Worm (Caenorhabditis elegans): ENCODE data around the gene acl-3.

Gene acl-3

ce11 chrIV:11656144-11656780, 4.4 kb upstream of the acl-3 start, which contains the start of gene ZK809.5:
TSS of gene ZK809.5 (plus strand) at chrIV:11656730.
- TF ChIP-seq unc-62 (GFP tag; optimal IDR thresholded peaks at IDR 0.05) = no peak

DNA sequence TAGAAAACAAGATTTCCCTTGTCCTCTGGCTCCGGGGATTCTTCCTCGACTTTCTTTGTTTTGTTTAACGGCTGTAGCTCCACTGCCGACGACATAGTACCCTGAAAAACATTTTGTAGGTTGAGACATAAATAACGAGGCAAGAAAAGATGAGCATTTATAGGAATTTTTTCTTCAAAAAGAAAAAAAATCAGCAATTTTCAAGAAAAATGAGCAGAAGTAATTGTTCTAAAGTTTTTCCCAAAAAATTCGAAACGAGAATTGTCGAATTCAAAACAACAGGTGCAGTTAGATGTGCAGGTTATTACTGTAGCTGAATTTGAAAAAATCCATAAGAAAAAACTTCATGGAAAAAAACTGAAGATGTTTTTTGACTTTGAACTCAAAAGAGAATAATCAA, 3.5 kb upstream of the acl-3 start, which contains the start of gene ent-1:
ent-1 (minus strand) TSS at position 101 of the 400 bp plus-strand sequence.
- no peak for TF ChIP-seq unc-62 (GFP tag; optimal IDR thresholded peaks at IDR 0.05)

ce11 chrIV:11650344-11650743, 1.5 kb downstream of the acl-3 start:
- no peak for TF ChIP-seq unc-62 (GFP tag; optimal IDR thresholded peaks at IDR 0.05)

DNA sequence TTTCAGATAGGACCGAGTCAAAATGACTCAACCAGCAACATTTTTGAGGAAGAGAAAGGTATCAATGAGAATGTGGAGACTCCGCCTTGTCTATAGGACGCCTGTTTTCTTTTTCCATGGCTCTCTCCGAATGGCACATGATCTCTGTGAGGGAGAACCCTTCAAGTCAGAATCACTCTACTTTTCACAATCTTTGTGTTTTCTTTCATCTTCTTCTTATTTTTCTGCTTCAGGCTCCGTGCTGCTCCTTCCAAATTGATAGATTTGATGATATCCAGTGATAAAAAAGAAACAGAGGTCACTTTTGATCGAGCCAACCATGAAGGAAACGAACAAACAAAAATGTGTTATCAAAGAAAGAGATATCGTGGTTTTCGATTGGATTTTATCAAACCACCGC, 2.8 kb downstream of the acl-3 start, which contains the start of gene ZK809.8:
ZK809.8 (minus strand) TSS at position 34 of the 400 bp plus-strand sequence.
- TF ChIP-seq unc-62 (GFP tag; optimal IDR thresholded peaks at IDR 0.05) = no peak

ce11 chrIV:11646908-11647307, 4.9 kb downstream of the acl-3 start:
- TF ChIP-seq unc-62 (GFP tag; optimal IDR thresholded peaks at IDR 0.05) = no peak

ce11 chrIV:11645354-11645753, 6.5 kb downstream of the acl-3 start:
- TF ChIP-seq unc-62 (GFP tag; optimal IDR thresholded peaks at IDR 0.05) = no peak

- TF ChIP-seq unc-62 (GFP tag; optimal IDR thresholded peaks at IDR 0.05) = no peak
Measured at ce11 chrIV:11644705-11645104, 7.1 kb downstream of the acl-3 start.

DNA sequence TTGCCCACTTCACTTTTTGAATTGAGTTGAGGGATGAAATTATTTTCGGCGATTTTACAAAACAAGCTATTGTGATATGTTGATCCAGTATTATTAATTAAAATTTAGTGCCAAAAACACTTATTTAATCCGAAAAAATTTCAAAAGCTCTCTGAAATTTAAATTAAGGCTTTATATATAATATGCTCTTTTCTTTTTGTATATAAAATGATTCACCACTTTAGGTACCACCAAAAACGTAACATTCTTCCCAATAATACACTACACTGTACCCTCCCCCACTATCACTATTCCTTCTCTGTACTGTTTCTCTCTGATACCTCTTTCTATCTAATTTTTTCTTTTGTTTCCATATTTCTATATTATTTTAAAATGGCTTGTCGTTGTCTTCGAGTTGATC, 8.0 kb downstream of the acl-3 start, which contains the start of gene prx-2:
prx-2 (plus strand) TSS at position 301 of the 400 bp plus-strand sequence.
- TF ChIP-seq unc-62 (GFP tag; optimal IDR thresholded peaks at IDR 0.05) = no peak

DNA sequence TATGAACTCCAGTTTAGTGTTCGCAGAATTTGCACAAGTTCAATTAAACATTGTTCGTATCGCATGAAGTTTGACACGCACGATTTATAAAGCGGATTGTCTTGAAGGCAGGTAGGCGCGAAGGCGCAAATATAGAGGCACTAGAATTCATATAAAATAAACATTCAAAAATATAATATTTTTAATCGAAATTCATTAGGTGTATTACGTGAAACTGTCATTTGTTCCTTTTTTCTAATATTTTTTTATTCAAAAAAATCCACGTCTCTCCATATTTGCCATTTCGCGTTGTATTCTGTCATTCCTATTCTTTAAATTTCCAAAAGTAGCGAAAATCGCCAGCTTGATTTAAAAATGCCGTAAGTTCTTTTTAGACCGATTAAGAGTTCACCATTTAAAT, 10.0 kb downstream of the acl-3 start, which contains the start of gene ZK809.1:
ZK809.1 (plus strand) TSS at position 301 of the 400 bp plus-strand sequence.
- no peak for TF ChIP-seq unc-62 (GFP tag; optimal IDR thresholded peaks at IDR 0.05)

- no peak for TF ChIP-seq unc-62 (GFP tag; optimal IDR thresholded peaks at IDR 0.05)
Measured at ce11 chrIV:11640915-11641314, 10.9 kb downstream of the acl-3 start, which contains the start of gene ttr-50. TSS of gene ttr-50 (minus strand) at chrIV:11641015.

- no peak for TF ChIP-seq unc-62 (GFP tag; optimal IDR thresholded peaks at IDR 0.05)
Measured at ce11 chrIV:11638016-11638415, 13.8 kb downstream of the acl-3 start, which contains the start of gene rbm-17. TSS of gene rbm-17 (plus strand) at chrIV:11638316.

DNA sequence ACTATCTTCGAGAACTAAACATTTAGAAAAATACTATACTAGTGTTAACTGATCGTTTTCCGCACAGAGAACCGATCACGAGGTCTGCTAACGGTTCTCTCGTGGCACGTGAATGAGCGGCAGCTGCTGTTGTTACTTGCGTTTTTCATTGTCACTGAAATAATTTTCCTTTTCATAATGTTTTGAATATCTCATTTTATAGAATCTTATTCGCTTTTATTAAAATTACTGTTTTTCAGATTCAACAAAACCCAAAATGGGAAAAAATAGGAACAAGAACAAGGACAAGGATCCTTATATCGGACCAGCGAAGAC, 15.5 kb downstream of the acl-3 start, which contains the start of gene F58B3.6:
F58B3.6 (plus strand) TSS at position 240 of the 315 bp plus-strand sequence.
- no peak for TF ChIP-seq unc-62 (GFP tag; optimal IDR thresholded peaks at IDR 0.05)

DNA sequence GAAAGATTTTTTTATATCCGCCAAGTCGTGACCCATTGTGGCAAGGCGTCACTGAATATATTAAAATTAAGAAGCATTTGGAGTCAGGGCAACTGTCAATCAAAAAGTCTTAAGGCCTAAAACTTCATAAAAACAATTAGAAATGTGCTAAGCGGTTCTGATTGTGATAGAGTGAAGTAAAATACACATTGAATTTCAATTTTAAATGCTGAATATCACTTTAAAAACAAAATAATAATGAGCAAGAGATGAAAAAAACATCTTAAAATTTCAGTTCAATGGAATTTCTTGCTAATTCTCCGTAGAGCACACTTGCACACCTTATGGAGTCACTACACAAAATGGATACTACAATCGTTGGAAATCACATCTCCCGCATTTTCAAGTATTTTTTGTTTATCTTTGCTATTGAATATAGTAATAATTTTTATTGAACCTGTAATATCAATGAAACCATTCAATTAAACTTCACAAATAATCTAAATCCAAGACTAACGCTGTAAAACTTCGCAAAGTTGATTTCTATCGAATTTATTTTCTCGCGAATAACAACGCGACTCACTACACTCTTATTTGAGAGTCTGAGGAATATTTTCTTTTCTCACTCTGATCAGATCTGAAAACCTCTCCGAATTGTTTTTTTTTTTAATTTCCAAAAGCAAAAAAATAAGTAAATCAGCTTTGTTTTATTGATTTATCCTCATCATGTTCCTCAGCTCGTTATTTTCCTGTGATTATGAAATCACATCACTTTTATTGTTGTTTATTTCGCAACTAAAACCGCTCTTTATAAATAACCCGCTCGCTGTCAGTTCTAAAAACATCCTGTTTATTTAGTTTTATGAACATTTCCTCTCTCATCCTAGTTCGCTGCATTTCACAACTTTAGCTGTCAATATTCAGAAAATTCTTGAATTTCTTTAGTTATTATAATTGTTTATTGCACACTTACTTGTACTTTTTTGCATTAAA, 16.1 kb downstream of the acl-3 start, which contains the start of gene mars-1:
mars-1 (minus strand) TSS at position 51 of the 972 bp plus-strand sequence.
- TF ChIP-seq unc-62 (GFP tag; optimal IDR thresholded peaks at IDR 0.05) = no peak

DNA sequence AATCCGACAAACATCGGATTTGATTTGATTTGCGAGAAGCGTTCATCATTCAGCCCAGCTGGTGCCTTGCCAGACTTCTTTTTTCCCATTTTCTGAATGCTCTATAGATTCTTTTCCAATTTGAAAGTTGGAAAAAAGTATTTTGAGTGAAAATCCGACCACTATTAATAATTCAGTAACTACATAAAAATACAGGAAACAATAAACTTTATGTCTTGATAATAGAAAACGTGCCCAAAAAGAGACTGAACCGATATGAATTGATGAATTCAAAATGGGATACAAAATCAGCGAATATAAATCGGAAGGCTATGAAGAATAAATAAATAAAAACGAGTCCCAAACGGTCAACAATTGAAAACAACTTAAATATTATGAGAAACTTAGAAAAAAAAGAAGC, 20.1 kb downstream of the acl-3 start, which contains the start of gene F58B3.4:
F58B3.4 (minus strand) TSS at position 101 of the 400 bp plus-strand sequence.
- no peak for TF ChIP-seq unc-62 (GFP tag; optimal IDR thresholded peaks at IDR 0.05)

- TF ChIP-seq unc-62 (GFP tag; optimal IDR thresholded peaks at IDR 0.05) = no peak
Measured at ce11 chrIV:11627847-11628246, 24.0 kb downstream of the acl-3 start, which contains the start of gene lys-6. TSS of gene lys-6 (minus strand) at chrIV:11627947.

ce11 chrIV:11625482-11625881, 26.3 kb downstream of the acl-3 start, which contains the start of gene lys-5:
TSS of gene lys-5 (minus strand) at chrIV:11625582.
- no peak for TF ChIP-seq unc-62 (GFP tag; optimal IDR thresholded peaks at IDR 0.05)
